Worm (Caenorhabditis elegans): ENCODE data around the gene C05E7.3.

The C05E7.3 gene

DNA sequence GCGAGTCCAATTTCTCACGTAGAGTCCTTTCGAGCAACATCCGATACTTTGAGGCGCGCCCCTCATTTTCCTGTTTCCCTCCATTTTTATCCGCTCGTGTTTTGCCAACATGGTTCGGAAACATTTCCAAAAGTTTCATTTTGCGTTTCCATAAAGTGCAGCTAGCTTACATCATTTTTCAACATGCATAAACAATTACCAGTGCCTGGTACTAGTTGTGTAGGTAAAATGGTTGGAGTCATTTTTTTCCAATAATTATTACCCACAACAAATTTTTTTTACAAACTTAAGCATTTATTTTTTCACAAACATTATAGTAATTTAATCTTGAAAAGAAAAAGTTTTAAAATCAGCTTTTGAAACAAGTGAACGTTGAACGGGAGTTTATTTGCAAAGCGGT lies 37.7 kb downstream of the C05E7.3 start:
- no peak for TF ChIP-seq unc-62 (GFP tag; optimal IDR thresholded peaks at IDR 0.05)

ce11 chrX:12907502-12907901 lies 38.9 kb downstream of the C05E7.3 start, which contains the start of gene pqn-18:
Gene pqn-18, plus strand, starts transcription at chrX:12907832.
- no peak for TF ChIP-seq unc-62 (GFP tag; optimal IDR thresholded peaks at IDR 0.05)

DNA sequence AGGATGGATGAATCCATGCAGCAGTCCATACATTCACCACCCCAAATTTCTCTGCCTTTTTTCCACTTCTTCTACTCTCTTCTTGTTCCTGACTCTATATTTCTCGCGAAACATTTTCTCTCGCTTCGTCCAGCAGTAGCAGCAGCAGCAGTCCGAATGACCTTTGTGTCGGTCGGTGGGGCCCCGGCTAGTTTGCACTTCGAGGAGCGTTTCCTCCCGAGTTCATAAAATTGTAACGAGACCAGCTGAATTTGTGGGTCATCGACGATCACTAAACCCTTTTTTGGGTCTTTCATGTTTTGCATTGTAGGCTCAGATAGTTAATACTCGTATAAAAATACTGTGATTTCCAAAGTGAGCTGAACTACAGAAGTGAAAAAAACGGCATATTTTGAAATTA lies 42.6 kb downstream of the C05E7.3 start:
- TF ChIP-seq unc-62 (GFP tag; optimal IDR thresholded peaks at IDR 0.05), result no peak

ce11 chrX:12902057-12902652 lies 44.3 kb downstream of the C05E7.3 start:
- no peak for TF ChIP-seq unc-62 (GFP tag; optimal IDR thresholded peaks at IDR 0.05)

ce11 chrX:12899140-12899888 lies 47.1 kb downstream of the C05E7.3 start:
- no peak for TF ChIP-seq unc-62 (GFP tag; optimal IDR thresholded peaks at IDR 0.05)
